Worm (Caenorhabditis elegans): ENCODE results near the gene lin-14.

lin-14 gene

ce11 chrX:11466444-11467319, 1.3 kb downstream of the lin-14 start:
- no peak for TF ChIP-seq pha-4 (tag; optimal IDR thresholded peaks at IDR 0.05)
- no peak for TF ChIP-seq K02D7.2 (tag; optimal IDR thresholded peaks at IDR 0.05)
- TF ChIP-seq eyg-1 (tag; optimal IDR thresholded peaks at IDR 0.05), result no peak
- no peak for TF ChIP-seq hlh-30 (tag; optimal IDR thresholded peaks at IDR 0.05; ENCODE audit: insufficient read depth)
- TF ChIP-seq elt-2 (tag; optimal IDR thresholded peaks at IDR 0.05), result no peak
- no peak for TF ChIP-seq ceh-2 (tag; optimal IDR thresholded peaks at IDR 0.05)
- no peak for TF ChIP-seq odd-2 (tag; optimal IDR thresholded peaks at IDR 0.05)
- no peak for TF ChIP-seq hlh-15 (tag; optimal IDR thresholded peaks at IDR 0.05)
- no peak for TF ChIP-seq ceh-18 (tag; optimal IDR thresholded peaks at IDR 0.05)
- no peak for TF ChIP-seq fax-1 (tag; optimal IDR thresholded peaks at IDR 0.05)
- TF ChIP-seq unc-3 (GFP tag; conservative IDR thresholded peaks at IDR 0.05), result no peak
- TF ChIP-seq unc-3 (tag; optimal IDR thresholded peaks at IDR 0.05), result no peak
- no peak for TF ChIP-seq nhr-232 (tag; optimal IDR thresholded peaks at IDR 0.05)
- no peak for TF ChIP-seq ceh-34 (tag; optimal IDR thresholded peaks at IDR 0.05)
- TF ChIP-seq sdc-2 (tag; optimal IDR thresholded peaks at IDR 0.05), result no peak
- no peak for TF ChIP-seq sox-2 (GFP tag; IDR thresholded peaks at IDR 0.05)
- no peak for TF ChIP-seq C08G9.2 (tag; optimal IDR thresholded peaks at IDR 0.05)

ce11 chrX:11467320-11467732, 2.0 kb downstream of the lin-14 start:
- no peak for TF ChIP-seq ceh-24 (tag; optimal IDR thresholded peaks at IDR 0.05)
- TF ChIP-seq ceh-14 (tag; optimal IDR thresholded peaks at IDR 0.05), result peak; percentile 85
- no peak for TF ChIP-seq Y22D7AL.16 (tag; optimal IDR thresholded peaks at IDR 0.05)
- TF ChIP-seq K09A11.1 (tag; optimal IDR thresholded peaks at IDR 0.05; ENCODE audit: insufficient read depth), result no peak
- TF ChIP-seq fkh-6 (tag; optimal IDR thresholded peaks at IDR 0.05), result no peak
- TF ChIP-seq ceh-18 (tag; optimal IDR thresholded peaks at IDR 0.05), result peak; percentile 93
- no peak for TF ChIP-seq lin-11 (tag; optimal IDR thresholded peaks at IDR 0.05)
- no peak for TF ChIP-seq ceh-9 (tag; optimal IDR thresholded peaks at IDR 0.05)
- TF ChIP-seq nhr-232 (tag; optimal IDR thresholded peaks at IDR 0.05), result no peak
- TF ChIP-seq K02D7.2 (tag; optimal IDR thresholded peaks at IDR 0.05), result no peak
- no peak for TF ChIP-seq zip-5 (tag; optimal IDR thresholded peaks at IDR 0.05)
- TF ChIP-seq ceh-45 (GFP tag; IDR thresholded peaks at IDR 0.05), result no peak
- peak; percentile 58 for TF ChIP-seq ceh-19 (GFP tag; optimal IDR thresholded peaks at IDR 0.05)
- TF ChIP-seq hlh-30 (tag; optimal IDR thresholded peaks at IDR 0.05; ENCODE audit: insufficient read depth), result peak; percentile 46
- no peak for TF ChIP-seq ceh-30 (tag; optimal IDR thresholded peaks at IDR 0.05)
- TF ChIP-seq ceh-22 (tag; optimal IDR thresholded peaks at IDR 0.05), result no peak
- TF ChIP-seq hlh-15 (tag; optimal IDR thresholded peaks at IDR 0.05), result no peak
- no peak for TF ChIP-seq madf-2 (tag; optimal IDR thresholded peaks at IDR 0.05)
- TF ChIP-seq dve-1 (tag; optimal IDR thresholded peaks at IDR 0.05), result no peak
- TF ChIP-seq nfya-1 (tag; optimal IDR thresholded peaks at IDR 0.05), result peak; percentile 69
- peak; percentile 43 for TF ChIP-seq syd-9 (tag; optimal IDR thresholded peaks at IDR 0.05)
- peak; percentile 82 for TF ChIP-seq ceh-31 (tag; optimal IDR thresholded peaks at IDR 0.05)
- no peak for TF ChIP-seq ama-1 (optimal IDR thresholded peaks at IDR 0.05)
- TF ChIP-seq pha-2 (tag; optimal IDR thresholded peaks at IDR 0.05), result no peak
- peak; percentile 61 for TF ChIP-seq tbx-2 (tag; optimal IDR thresholded peaks at IDR 0.05)
- peak; percentile 75 for TF ChIP-seq dmd-4 (tag; optimal IDR thresholded peaks at IDR 0.05; ENCODE audit: borderline replicate concordance)
- no peak for TF ChIP-seq unc-3 (GFP tag; conservative IDR thresholded peaks at IDR 0.05)
- no peak for TF ChIP-seq unc-3 (tag; optimal IDR thresholded peaks at IDR 0.05)
- no peak for TF ChIP-seq ttx-3 (tag; optimal IDR thresholded peaks at IDR 0.05)
- TF ChIP-seq C08G9.2 (tag; optimal IDR thresholded peaks at IDR 0.05), result peak; percentile 52
- TF ChIP-seq pag-3 (tag; optimal IDR thresholded peaks at IDR 0.05; ENCODE audit: borderline replicate concordance), result no peak
- TF ChIP-seq ceh-48 (tag; optimal IDR thresholded peaks at IDR 0.05), result no peak
- TF ChIP-seq ceh-34 (tag; optimal IDR thresholded peaks at IDR 0.05), result peak; percentile 61
- no peak for TF ChIP-seq ceh-6 (GFP tag; optimal IDR thresholded peaks at IDR 0.05)
- TF ChIP-seq unc-86 (tag; optimal IDR thresholded peaks at IDR 0.05), result no peak
- TF ChIP-seq C38D4.7 (GFP tag; optimal IDR thresholded peaks at IDR 0.05), result peak; percentile 42
- no peak for TF ChIP-seq odd-2 (tag; optimal IDR thresholded peaks at IDR 0.05)
- TF ChIP-seq ahr-1 (tag; optimal IDR thresholded peaks at IDR 0.05), result no peak
- TF ChIP-seq unc-42 (tag; optimal IDR thresholded peaks at IDR 0.05), result peak; percentile 85
- no peak for TF ChIP-seq T23F11.4 (GFP tag; optimal IDR thresholded peaks at IDR 0.05)
- TF ChIP-seq ref-2 (tag; optimal IDR thresholded peaks at IDR 0.05), result peak; percentile 47
